Worm (Caenorhabditis elegans) whole organism, L1 larva: Measurements from ENCODE around the gene nspb-1.

Source experiments
- C16A3.4 ChIP-seq: fragments of 150-350 bp; optimal IDR thresholded peaks from 2 replicates; lab custom pipeline; 2014; ENCODE audit warnings: missing biosample characterization, missing genetic modification characterization
- F16B12.6 ChIP-seq: fragments of 150-350 bp; optimal IDR thresholded peaks from 2 replicates; lab custom pipeline; 2014; ENCODE audit warnings: missing biosample characterization, missing genetic modification characterization
- aha-1 ChIP-seq: fragments of 150-350 bp; optimal IDR thresholded peaks from 2 replicates; lab custom pipeline; 2014; ENCODE audit warnings: missing biosample characterization, missing genetic modification characterization
- alr-1 ChIP-seq: fragments of 200-800 bp; sonication (Bioruptor generic); optimal IDR thresholded peaks from 2 replicates; lab custom pipeline; 2018; ENCODE audit warnings: borderline replicate concordance, mild to moderate bottlenecking, missing genetic modification characterization, missing compliant biosample characterization
- blmp-1 ChIP-seq: fragments of 150-350 bp; optimal IDR thresholded peaks from 2 replicates; lab custom pipeline; 2014; ENCODE audit warnings: missing biosample characterization, missing genetic modification characterization
- ceh-82 ChIP-seq, 3 experiments: fragments of 150-350 bp in 1 of 3; sonication (generic microtip) in 2 of 3; optimal IDR thresholded peaks; 2 replicates each; lab custom pipeline; 2014 to 2017; ENCODE audit warnings: missing biosample characterization in 3 of 3, missing genetic modification characterization in 3 of 3
- ceh-88 ChIP-seq: fragments of 200-800 bp; sonication (Bioruptor generic); IDR thresholded peaks from 2 replicates; pipeline ENCODE4 v1.3.6; 2022; ENCODE audit warnings: missing genetic modification characterization, missing compliant biosample characterization
- ceh-90 ChIP-seq: sonication (generic microtip); optimal IDR thresholded peaks from 2 replicates; lab custom pipeline; 2016; ENCODE audit warnings: missing genetic modification characterization, missing compliant biosample characterization
- dpl-1 ChIP-seq, 3 experiments: fragments of 150-350 bp in 2 of 3; sonication (generic microtip) in 1 of 3; optimal IDR thresholded peaks; 2 replicates each; lab custom pipeline; 2014 to 2017; ENCODE audit warnings: missing biosample characterization in 3 of 3, missing genetic modification characterization in 3 of 3, missing genetic modification reagents in 3 of 3
- dsc-1 ChIP-seq: sonication (generic microtip); optimal IDR thresholded peaks from 2 replicates; lab custom pipeline; 2016; ENCODE audit warnings: mild to moderate bottlenecking, missing genetic modification characterization, missing compliant biosample characterization
- efl-1 ChIP-seq, 4 experiments: fragments of 150-350 bp; optimal IDR thresholded peaks in 3 of 4; peaks in 1 of 4; 1 replicate in 1 of 4; 2 replicates in 3 of 4; lab custom pipeline; 2014; ENCODE audit warnings: missing biosample characterization in 2 of 4, missing genetic modification characterization in 2 of 4, missing genetic modification reagents in 2 of 4
- egl-27 ChIP-seq, 2 experiments: fragments of 150-350 bp in 1 of 2; sonication (generic microtip); optimal IDR thresholded peaks; 3 replicates each; lab custom pipeline; 2017 to 2018; ENCODE audit warnings: missing biosample characterization in 2 of 2, missing genetic modification characterization in 2 of 2, missing genetic modification reagents in 2 of 2
- elt-3 ChIP-seq, 6 experiments: fragments of 150-350 bp in 1 of 6; sonication (generic microtip); optimal IDR thresholded peaks; 2 replicates each; lab custom pipeline; 2017 to 2018; ENCODE audit warnings: missing biosample characterization in 6 of 6, missing genetic modification characterization in 6 of 6, inconsistent platforms in 1 of 6
- fkh-10 ChIP-seq: sonication (generic microtip); optimal IDR thresholded peaks from 2 replicates; lab custom pipeline; 2017; ENCODE audit warnings: missing biosample characterization, missing genetic modification reagents, missing genetic modification characterization
- fkh-8 ChIP-seq: sonication (generic microtip); optimal IDR thresholded peaks from 2 replicates; lab custom pipeline; 2016; ENCODE audit warnings: mild to moderate bottlenecking, missing genetic modification characterization, missing compliant biosample characterization
- fos-1 ChIP-seq: fragments of 150-350 bp; optimal IDR thresholded peaks from 2 replicates; lab custom pipeline; 2014; ENCODE audit warnings: missing biosample characterization, missing genetic modification characterization
- hlh-4 ChIP-seq: sonication (generic microtip); optimal IDR thresholded peaks from 2 replicates; lab custom pipeline; 2016; ENCODE audit warnings: mild to moderate bottlenecking, missing genetic modification characterization, missing compliant biosample characterization
- hpl-2 ChIP-seq: fragments of 150-350 bp; optimal IDR thresholded peaks from 2 replicates; lab custom pipeline; 2014; ENCODE audit warnings: missing biosample characterization, missing genetic modification reagents, missing genetic modification characterization
- irx-1 ChIP-seq: sonication (generic microtip); optimal IDR thresholded peaks from 2 replicates; lab custom pipeline; 2016; ENCODE audit warnings: missing genetic modification characterization, missing compliant biosample characterization
- jun-1 ChIP-seq: fragments of 150-350 bp; optimal IDR thresholded peaks from 2 replicates; lab custom pipeline; 2014; ENCODE audit warnings: missing biosample characterization, missing genetic modification reagents, missing genetic modification characterization
- lin-14 ChIP-seq: fragments of 200-800 bp; sonication (Bioruptor generic); optimal IDR thresholded peaks from 2 replicates; lab custom pipeline; 2018; ENCODE audit warnings: mild to moderate bottlenecking, missing genetic modification characterization, moderate library complexity, missing compliant biosample characterization
- lin-15B ChIP-seq: fragments of 150-350 bp; sonication (generic microtip); optimal IDR thresholded peaks from 3 replicates; lab custom pipeline; 2014; ENCODE audit warnings: missing biosample characterization, missing genetic modification characterization
- lin-35 ChIP-seq, 2 experiments: fragments of 150-350 bp; optimal IDR thresholded peaks; 2 replicates each; lab custom pipeline; 2014; ENCODE audit warnings: missing biosample characterization in 2 of 2, missing genetic modification characterization in 2 of 2, missing genetic modification reagents in 2 of 2
- lin-39 ChIP-seq: fragments of 150-350 bp; optimal IDR thresholded peaks from 2 replicates; lab custom pipeline; 2014; ENCODE audit warnings: missing biosample characterization, missing genetic modification reagents, missing genetic modification characterization
- lsy-2 ChIP-seq, 2 experiments: fragments of 150-350 bp; optimal IDR thresholded peaks; 2 replicates each; lab custom pipeline; 2014; ENCODE audit warnings: missing biosample characterization in 2 of 2, missing genetic modification characterization in 2 of 2
- mdl-1 ChIP-seq, 2 experiments: fragments of 150-350 bp; optimal IDR thresholded peaks; 2 replicates each; lab custom pipeline; 2014 to 2017; ENCODE audit warnings: missing biosample characterization in 2 of 2, missing genetic modification characterization in 2 of 2, inconsistent platforms in 1 of 2
- mef-2 ChIP-seq: fragments of 150-350 bp; optimal IDR thresholded peaks from 2 replicates; lab custom pipeline; 2014; ENCODE audit warnings: missing biosample characterization, missing genetic modification characterization
- mep-1 ChIP-seq: fragments of 150-350 bp; optimal IDR thresholded peaks from 2 replicates; lab custom pipeline; 2014; ENCODE audit warnings: missing biosample characterization, missing genetic modification characterization
- nhr-20 ChIP-seq: sonication (generic microtip); optimal IDR thresholded peaks from 2 replicates; lab custom pipeline; 2016; ENCODE audit warnings: mild to moderate bottlenecking, missing genetic modification characterization, missing compliant biosample characterization
- nhr-237 ChIP-seq: fragments of 150-350 bp; optimal IDR thresholded peaks from 2 replicates; lab custom pipeline; 2014; ENCODE audit warnings: missing biosample characterization, missing genetic modification characterization
- nhr-71 ChIP-seq: sonication (generic microtip); optimal IDR thresholded peaks from 2 replicates; lab custom pipeline; 2016; ENCODE audit warnings: mild to moderate bottlenecking, missing genetic modification characterization, moderate library complexity, missing compliant biosample characterization
- nhr-77 ChIP-seq: fragments of 150-350 bp; optimal IDR thresholded peaks from 2 replicates; lab custom pipeline; 2014; ENCODE audit warnings: missing biosample characterization, missing genetic modification characterization
- pqm-1 ChIP-seq: sonication (generic microtip); optimal IDR thresholded peaks from 3 replicates; lab custom pipeline; 2017; ENCODE audit warnings: missing biosample characterization, missing genetic modification characterization
- snu-23 ChIP-seq: sonication (generic microtip); optimal IDR thresholded peaks from 2 replicates; lab custom pipeline; 2016; ENCODE audit warnings: missing genetic modification characterization, missing compliant biosample characterization
- sox-4 ChIP-seq: sonication (generic microtip); optimal IDR thresholded peaks from 2 replicates; lab custom pipeline; 2016; ENCODE audit warnings: missing genetic modification characterization, missing compliant biosample characterization
- sptf-1 ChIP-seq: fragments of 150-350 bp; optimal IDR thresholded peaks from 2 replicates; lab custom pipeline; 2014; ENCODE audit warnings: missing biosample characterization, missing genetic modification characterization
- sup-37 ChIP-seq: fragments of 200-800 bp; sonication (Bioruptor generic); optimal IDR thresholded peaks from 2 replicates; lab custom pipeline; 2018; ENCODE audit warnings: mild to moderate bottlenecking, missing genetic modification characterization, missing compliant biosample characterization
- swsn-7 ChIP-seq: sonication (generic microtip); optimal IDR thresholded peaks from 2 replicates; lab custom pipeline; 2016; ENCODE audit warnings: missing genetic modification characterization, missing compliant biosample characterization
- tbx-2 ChIP-seq: sonication (generic microtip); optimal IDR thresholded peaks from 2 replicates; lab custom pipeline; 2016; ENCODE audit warnings: missing genetic modification characterization, missing compliant biosample characterization
- vab-15 ChIP-seq: sonication (generic microtip); optimal IDR thresholded peaks from 2 replicates; lab custom pipeline; 2017; ENCODE audit warnings: missing genotype, mild to moderate bottlenecking, missing genetic modification characterization, missing compliant biosample characterization
- xbp-1 ChIP-seq: sonication (generic microtip); optimal IDR thresholded peaks from 2 replicates; lab custom pipeline; 2016; ENCODE audit warnings: missing genetic modification characterization, missing compliant biosample characterization
- zip-4 ChIP-seq: fragments of 200-800 bp; sonication (Bioruptor generic); optimal IDR thresholded peaks from 2 replicates; lab custom pipeline; 2018; ENCODE audit warnings: mild to moderate bottlenecking, missing genetic modification characterization, moderate library complexity, missing compliant biosample characterization
- ztf-11 ChIP-seq, 2 experiments: sonication (generic microtip); optimal IDR thresholded peaks; 2 replicates each; lab custom pipeline; 2016 to 2017; ENCODE audit warnings: missing genetic modification characterization in 2 of 2, missing biosample characterization in 1 of 2, missing compliant biosample characterization in 1 of 2
- ztf-4 ChIP-seq: fragments of 150-350 bp; optimal IDR thresholded peaks from 2 replicates; lab custom pipeline; 2014; ENCODE audit warnings: missing biosample characterization, missing genetic modification characterization

Gene nspb-1

DNA sequence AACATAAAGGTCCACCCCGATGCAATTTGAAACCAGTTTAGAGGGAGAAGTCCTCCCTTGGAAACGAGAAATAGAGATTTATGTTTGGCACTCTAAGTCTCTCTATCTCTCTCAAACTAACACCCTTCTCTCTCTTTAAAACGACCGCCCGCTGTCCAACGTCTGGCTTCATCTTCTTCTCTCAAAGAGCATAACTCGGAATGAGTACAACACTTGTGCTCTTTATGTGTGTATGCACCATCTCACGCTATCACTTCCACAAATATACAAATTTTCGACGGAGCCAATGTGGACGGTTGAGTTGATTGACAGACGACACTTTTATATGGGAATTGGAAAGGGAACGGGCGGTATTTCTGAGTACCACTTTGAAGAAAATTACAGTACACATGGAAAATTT, 16.6 kb downstream of the nspb-1 start:
- no peak for TF ChIP-seq xbp-1 (tag; lab: Kevin White, UChicago)
- no peak for TF ChIP-seq sptf-1 (tag; lab: Kevin White, UChicago)
- no peak for TF ChIP-seq lin-14 (GFP tag; lab: Kevin White, UChicago)
- peak in 1 of 3 experiments; percentile 20 for TF ChIP-seq ceh-82 (tag; optimal IDR thresholded peaks at IDR 0.05; lab: Kevin White, UChicago)
- TF ChIP-seq sox-4 (tag; lab: Kevin White, UChicago), result no peak
- peak; percentile 26 for TF ChIP-seq nhr-71 (tag; lab: Kevin White, UChicago)
- peak in 1 of 2 experiments; percentile 31 for TF ChIP-seq lin-35 (GFP tag; optimal IDR thresholded peaks at IDR 0.05; lab: Kevin White, UChicago)
- no peak for TF ChIP-seq hpl-2
- no peak for TF ChIP-seq lin-15B (tag; lab: Kevin White, UChicago)
- no peak for TF ChIP-seq ceh-88 (GFP tag; lab: Robert Waterston, UW)
- peak in 1 of 2 experiments; percentile 18 for TF ChIP-seq efl-1 (optimal IDR thresholded peaks at IDR 0.05; lab: Kevin White, UChicago)
- no peak for TF ChIP-seq efl-1 (GFP tag; optimal IDR thresholded peaks at IDR 0.05 in 1 of 2; lab: Kevin White, UChicago)
- TF ChIP-seq sup-37 (GFP tag; lab: Kevin White, UChicago), result no peak
- no peak for TF ChIP-seq lin-39
- no peak for TF ChIP-seq ztf-4 (tag; lab: Kevin White, UChicago)
- TF ChIP-seq hlh-4 (tag; lab: Kevin White, UChicago), result no peak
- no peak for TF ChIP-seq C16A3.4 (tag; lab: Kevin White, UChicago)
- no peak for TF ChIP-seq alr-1 (tag; lab: Kevin White, UChicago)
- TF ChIP-seq tbx-2 (tag; lab: Kevin White, UChicago), result no peak
- no peak for TF ChIP-seq fkh-10 (GFP tag; lab: Kevin White, UChicago)
- TF ChIP-seq nhr-77, result no peak
- TF ChIP-seq zip-4 (GFP tag; lab: Kevin White, UChicago), result no peak
- no peak for TF ChIP-seq jun-1 (tag; lab: Kevin White, UChicago)
- no peak for TF ChIP-seq nhr-237 (tag; lab: Kevin White, UChicago)
- TF ChIP-seq fos-1 (tag; lab: Kevin White, UChicago), result no peak
- no peak for TF ChIP-seq fkh-8 (tag; lab: Kevin White, UChicago)
- TF ChIP-seq ceh-90 (tag; lab: Kevin White, UChicago), result no peak
- peak; percentile 9 for TF ChIP-seq dsc-1 (tag; lab: Kevin White, UChicago)
- TF ChIP-seq mdl-1 (tag; optimal IDR thresholded peaks at IDR 0.05; lab: Kevin White, UChicago), result no peak
- TF ChIP-seq elt-3 (tag; optimal IDR thresholded peaks at IDR 0.05; lab: Kevin White, UChicago), result no peak
- TF ChIP-seq swsn-7, result no peak
- no peak for TF ChIP-seq irx-1 (tag; lab: Kevin White, UChicago)
- TF ChIP-seq dpl-1 (GFP tag; optimal IDR thresholded peaks at IDR 0.05; lab: Kevin White, UChicago), result no peak
- no peak for TF ChIP-seq aha-1
- TF ChIP-seq lsy-2 (tag; optimal IDR thresholded peaks at IDR 0.05; lab: Kevin White, UChicago), result no peak
- TF ChIP-seq egl-27 (tag; optimal IDR thresholded peaks at IDR 0.05; lab: Kevin White, UChicago), result no peak
- no peak for TF ChIP-seq F16B12.6 (tag; lab: Kevin White, UChicago)

DNA sequence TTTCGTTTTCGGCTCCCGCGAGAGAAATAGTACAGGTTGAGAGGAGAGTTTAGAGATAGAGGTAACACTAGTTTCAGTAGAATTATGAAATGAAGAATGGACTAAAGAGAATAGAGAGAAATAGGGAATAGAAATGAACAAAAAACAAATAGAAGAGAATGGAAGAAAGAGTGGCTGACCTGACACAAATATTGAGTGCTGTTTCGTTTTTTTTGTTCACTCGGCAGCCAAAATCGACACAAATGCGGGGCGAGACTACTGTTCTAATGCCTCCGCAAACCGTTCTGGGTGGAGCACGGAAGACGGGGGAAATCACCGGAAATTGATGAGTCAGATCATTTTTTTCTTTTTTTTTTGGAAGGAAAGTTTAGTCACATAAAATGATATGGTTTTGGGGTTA, 18.3 kb downstream of the nspb-1 start:
- TF ChIP-seq dsc-1 (tag; lab: Kevin White, UChicago), result no peak
- TF ChIP-seq mef-2 (tag; lab: Kevin White, UChicago), result no peak
- TF ChIP-seq lsy-2 (tag; optimal IDR thresholded peaks at IDR 0.05; lab: Kevin White, UChicago), result no peak
- no peak for TF ChIP-seq blmp-1 (tag; lab: Kevin White, UChicago)
- TF ChIP-seq pqm-1 (tag; lab: Kevin White, UChicago), result no peak
- no peak for TF ChIP-seq nhr-20 (tag; lab: Kevin White, UChicago)
- TF ChIP-seq mep-1, result no peak
- no peak for TF ChIP-seq vab-15
- TF ChIP-seq ztf-11 (tag; optimal IDR thresholded peaks at IDR 0.05; lab: Kevin White, UChicago), result no peak
- TF ChIP-seq nhr-77, result no peak
- TF ChIP-seq efl-1 (optimal IDR thresholded peaks at IDR 0.05; lab: Kevin White, UChicago), result no peak
- peak in 1 of 2 experiments; percentile 84 for TF ChIP-seq efl-1 (GFP tag; optimal IDR thresholded peaks at IDR 0.05 in 1 of 2; lab: Kevin White, UChicago)
- no peak for TF ChIP-seq lin-35 (GFP tag; optimal IDR thresholded peaks at IDR 0.05; lab: Kevin White, UChicago)
- peak; percentile 4 for TF ChIP-seq snu-23 (GFP tag; lab: Kevin White, UChicago)
